Worm (Caenorhabditis elegans): Measurements from ENCODE around the gene T19C9.10.

- TF ChIP-seq ceh-19 (GFP tag; optimal IDR thresholded peaks at IDR 0.05) (no peak), pha-4 (tag; optimal IDR thresholded peaks at IDR 0.05) (no peak), F13H6.1 (tag; optimal IDR thresholded peaks at IDR 0.05) (no peak), elt-2 (tag; optimal IDR thresholded peaks at IDR 0.05) (no peak), K09A11.1 (tag; optimal IDR thresholded peaks at IDR 0.05; ENCODE audit: insufficient read depth) (no peak), ref-2 (tag; optimal IDR thresholded peaks at IDR 0.05) (no peak), fkh-10 (GFP tag; optimal IDR thresholded peaks at IDR 0.05) (no peak), ahr-1 (tag; optimal IDR thresholded peaks at IDR 0.05) (no peak), dve-1 (tag; optimal IDR thresholded peaks at IDR 0.05) (no peak), unc-55 (GFP tag; optimal IDR thresholded peaks at IDR 0.05) (no peak), gmeb-2 (tag; optimal IDR thresholded peaks at IDR 0.05) (no peak), ama-1 (optimal IDR thresholded peaks at IDR 0.05) (no peak)
Observed at ce11 chrV:17258244-17258643, 21.9 kb downstream of the T19C9.10 start.

Data from whole organism, late embryonic.